Worm (Caenorhabditis elegans) whole organism, mixed stage, embryonic: ENCODE results near the gene M176.16.

Experiments used
- M03D4.4 ChIP-seq: sonication (generic microtip); optimal IDR thresholded peaks from 2 replicates; lab custom pipeline; 2017; ENCODE audit warnings: mild to moderate bottlenecking, missing genetic modification characterization, missing compliant biosample characterization
- bed-3 ChIP-seq: fragments of 200-800 bp; sonication (Bioruptor generic); optimal IDR thresholded peaks from 3 replicates; lab custom pipeline; 2018; ENCODE audit warnings: mild to moderate bottlenecking, missing genetic modification characterization, moderate library complexity, missing compliant biosample characterization
- blmp-1 ChIP-seq: fragments of 150-350 bp; optimal IDR thresholded peaks from 2 replicates; lab custom pipeline; 2014; ENCODE audit warnings: missing biosample characterization, missing genetic modification characterization
- ceh-39 ChIP-seq: fragments of 150-350 bp; optimal IDR thresholded peaks from 2 replicates; lab custom pipeline; 2014; ENCODE audit warnings: missing biosample characterization, missing genetic modification characterization
- ceh-83 ChIP-seq: fragments of 200-800 bp; sonication (Bioruptor generic); optimal IDR thresholded peaks from 2 replicates; lab custom pipeline; 2018; ENCODE audit warnings: mild to moderate bottlenecking, missing genetic modification characterization, missing compliant biosample characterization
- ces-1 ChIP-seq: fragments of 150-350 bp; optimal IDR thresholded peaks from 2 replicates; lab custom pipeline; 2014; ENCODE audit warnings: missing biosample characterization, missing genetic modification reagents, missing genetic modification characterization
- cnd-1 ChIP-seq: fragments of 200-800 bp; sonication (Bioruptor generic); optimal IDR thresholded peaks from 2 replicates; lab custom pipeline; 2018; ENCODE audit warnings: mild to moderate bottlenecking, missing genetic modification characterization, missing compliant biosample characterization
- drap-1 ChIP-seq: fragments of 200-800 bp; sonication (Bioruptor generic); optimal IDR thresholded peaks from 3 replicates; lab custom pipeline; 2018; ENCODE audit warnings: mild to moderate bottlenecking, missing genetic modification characterization, missing compliant biosample characterization
- elt-3 ChIP-seq: fragments of 150-350 bp; optimal IDR thresholded peaks from 2 replicates; lab custom pipeline; 2014; ENCODE audit warnings: missing biosample characterization, missing genetic modification characterization
- flh-1 ChIP-seq: fragments of 200-800 bp; sonication (Bioruptor generic); optimal IDR thresholded peaks from 2 replicates; lab custom pipeline; 2018; ENCODE audit warnings: mild to moderate bottlenecking, missing genetic modification characterization, moderate library complexity, missing compliant biosample characterization
- ham-2 ChIP-seq: fragments of 200-800 bp; sonication (Bioruptor generic); optimal IDR thresholded peaks from 2 replicates; lab custom pipeline; 2018; ENCODE audit warnings: mild to moderate bottlenecking, missing genetic modification characterization, missing compliant biosample characterization
- hlh-1 ChIP-seq: fragments of 150-350 bp; optimal IDR thresholded peaks from 2 replicates; lab custom pipeline; 2014; ENCODE audit warnings: missing biosample characterization, missing genetic modification reagents, missing genetic modification characterization
- lin-13 ChIP-seq: fragments of 150-350 bp; optimal IDR thresholded peaks from 2 replicates; lab custom pipeline; 2014; ENCODE audit warnings: missing biosample characterization, missing genetic modification characterization
- lin-32 ChIP-seq: fragments of 200-800 bp; sonication (Bioruptor generic); optimal IDR thresholded peaks from 2 replicates; lab custom pipeline; 2018; ENCODE audit warnings: mild to moderate bottlenecking, missing genetic modification characterization, missing compliant biosample characterization
- lsy-2 ChIP-seq: fragments of 150-350 bp; optimal IDR thresholded peaks from 2 replicates; lab custom pipeline; 2014; ENCODE audit warnings: missing biosample characterization, missing genetic modification characterization
- mab-5 ChIP-seq: fragments of 150-350 bp; optimal IDR thresholded peaks from 2 replicates; lab custom pipeline; 2014; ENCODE audit warnings: missing biosample characterization, missing genetic modification characterization
- mep-1 ChIP-seq: fragments of 150-350 bp; optimal IDR thresholded peaks from 2 replicates; lab custom pipeline; 2017; ENCODE audit warnings: missing biosample characterization, missing genetic modification reagents, missing genetic modification characterization, inconsistent platforms
- mls-2 ChIP-seq: sonication (generic microtip); optimal IDR thresholded peaks from 2 replicates; lab custom pipeline; 2016; ENCODE audit warnings: mild to moderate bottlenecking, missing genetic modification characterization, moderate library complexity, missing compliant biosample characterization
- nhr-12 ChIP-seq: fragments of 150-350 bp; optimal IDR thresholded peaks from 2 replicates; lab custom pipeline; 2014; ENCODE audit warnings: missing biosample characterization, missing genetic modification characterization
- nhr-2 ChIP-seq: fragments of 150-350 bp; optimal IDR thresholded peaks from 2 replicates; lab custom pipeline; 2014; ENCODE audit warnings: missing biosample characterization, missing genetic modification characterization
- nhr-237 ChIP-seq: fragments of 150-350 bp; optimal IDR thresholded peaks from 2 replicates; lab custom pipeline; 2014; ENCODE audit warnings: missing biosample characterization, missing genetic modification characterization
- nhr-28 ChIP-seq: fragments of 150-350 bp; optimal IDR thresholded peaks from 2 replicates; lab custom pipeline; 2014; ENCODE audit warnings: missing biosample characterization, missing genetic modification characterization
- nhr-76 ChIP-seq: sonication (generic microtip); optimal IDR thresholded peaks from 2 replicates; lab custom pipeline; 2017; ENCODE audit warnings: missing biosample characterization, missing genetic modification characterization
- pha-4 ChIP-seq: fragments of 150-350 bp; optimal IDR thresholded peaks from 2 replicates; lab custom pipeline; 2018; ENCODE audit warnings: missing biosample characterization, missing genetic modification reagents, missing genetic modification characterization
- sem-2 ChIP-seq: fragments of 200-800 bp; sonication (Bioruptor generic); optimal IDR thresholded peaks from 2 replicates; lab custom pipeline; 2018; ENCODE audit warnings: mild to moderate bottlenecking, missing genetic modification characterization, missing compliant biosample characterization
- snpc-4 ChIP-seq: fragments of 150-350 bp; optimal IDR thresholded peaks from 2 replicates; lab custom pipeline; 2014; ENCODE audit warnings: missing biosample characterization, missing genetic modification characterization
- sptf-1 ChIP-seq: sonication (generic microtip); optimal IDR thresholded peaks from 2 replicates; lab custom pipeline; 2017; ENCODE audit warnings: mild to moderate bottlenecking, missing genetic modification characterization, moderate library complexity, missing compliant biosample characterization
- tbx-8 ChIP-seq: fragments of 200-800 bp; sonication (Bioruptor generic); optimal IDR thresholded peaks from 2 replicates; lab custom pipeline; 2018; ENCODE audit warnings: mild to moderate bottlenecking, missing genetic modification characterization, moderate library complexity, missing compliant biosample characterization
- unc-39 ChIP-seq: fragments of 150-350 bp; optimal IDR thresholded peaks from 2 replicates; lab custom pipeline; 2014; ENCODE audit warnings: missing biosample characterization, missing genetic modification characterization
- unc-62 ChIP-seq: fragments of 150-350 bp; optimal IDR thresholded peaks from 2 replicates; lab custom pipeline; 2014; ENCODE audit warnings: missing biosample characterization, missing genetic modification reagents, missing genetic modification characterization
- ztf-11 ChIP-seq: fragments of 150-350 bp; optimal IDR thresholded peaks from 2 replicates; lab custom pipeline; 2014; ENCODE audit warnings: missing biosample characterization, missing genetic modification characterization

The M176.16 gene

ce11 chrII:9438853-9439252, 20.5 kb downstream of the M176.16 start:
- no peak for TF ChIP-seq sptf-1 (tag; lab: Kevin White, UChicago)
- no peak for TF ChIP-seq ceh-83

ce11 chrII:9440060-9440459, 21.7 kb downstream of the M176.16 start, which contains the start of gene chil-17:
Gene chil-17 (minus strand): TSS chrII:9440160.
- TF ChIP-seq nhr-76 (tag; lab: Kevin White, UChicago), result no peak
- no peak for TF ChIP-seq ceh-83
- no peak for TF ChIP-seq blmp-1
- no peak for TF ChIP-seq unc-62 (GFP tag; lab: Kevin White, UChicago)
- no peak for TF ChIP-seq lin-32
- no peak for TF ChIP-seq mep-1 (tag; lab: Kevin White, UChicago)
- TF ChIP-seq nhr-237 (tag; lab: Kevin White, UChicago), result no peak

ce11 chrII:9441838-9442237, 23.5 kb downstream of the M176.16 start, which contains the start of gene chil-16:
Gene chil-16 (minus strand): TSS chrII:9441938.
- TF ChIP-seq bed-3 (GFP tag; lab: Kevin White, UChicago) (no peak), lin-32 (no peak), cnd-1 (tag; lab: Kevin White, UChicago) (no peak), nhr-28 (tag; lab: Kevin White, UChicago) (no peak), nhr-237 (tag; lab: Kevin White, UChicago) (no peak), lsy-2 (tag; lab: Kevin White, UChicago) (no peak), nhr-76 (tag; lab: Kevin White, UChicago) (no peak), mab-5 (tag; lab: Kevin White, UChicago) (no peak), ztf-11 (tag; lab: Kevin White, UChicago) (no peak), ham-2 (no peak), unc-62 (GFP tag; lab: Kevin White, UChicago) (no peak), M03D4.4 (tag; lab: Kevin White, UChicago) (no peak), elt-3 (no peak), ces-1 (GFP tag; lab: Kevin White, UChicago) (no peak), nhr-2 (no peak), mls-2 (tag; lab: Kevin White, UChicago) (no peak), unc-39 (tag; lab: Kevin White, UChicago) (no peak), sptf-1 (tag; lab: Kevin White, UChicago) (no peak), drap-1 (GFP tag; lab: Kevin White, UChicago) (no peak), tbx-8 (GFP tag; lab: Kevin White, UChicago) (no peak)

ce11 chrII:9443522-9443921, 25.2 kb downstream of the M176.16 start, which contains the start of gene chil-15:
Gene chil-15 (minus strand): TSS chrII:9443622.
- TF ChIP-seq hlh-1 (tag; lab: Kevin White, UChicago), result no peak
- no peak for TF ChIP-seq lin-32
- TF ChIP-seq snpc-4 (tag; lab: Kevin White, UChicago), result no peak
- TF ChIP-seq M03D4.4 (tag; lab: Kevin White, UChicago), result no peak
- no peak for TF ChIP-seq lin-13 (tag; lab: Kevin White, UChicago)
- TF ChIP-seq tbx-8 (GFP tag; lab: Kevin White, UChicago), result no peak
- TF ChIP-seq mls-2 (tag; lab: Kevin White, UChicago), result no peak
- no peak for TF ChIP-seq sem-2 (GFP tag; lab: Kevin White, UChicago)
- TF ChIP-seq ceh-39 (tag; lab: Kevin White, UChicago), result no peak
- no peak for TF ChIP-seq ces-1 (GFP tag; lab: Kevin White, UChicago)

- TF ChIP-seq ces-1 (GFP tag; lab: Kevin White, UChicago), result no peak
- no peak for TF ChIP-seq M03D4.4 (tag; lab: Kevin White, UChicago)
- TF ChIP-seq cnd-1 (tag; lab: Kevin White, UChicago), result no peak
- TF ChIP-seq ceh-83, result no peak
- TF ChIP-seq mab-5 (tag; lab: Kevin White, UChicago), result no peak
- no peak for TF ChIP-seq lsy-2 (tag; lab: Kevin White, UChicago)
- no peak for TF ChIP-seq lin-13 (tag; lab: Kevin White, UChicago)
- no peak for TF ChIP-seq pha-4 (tag; lab: Kevin White, UChicago)
- TF ChIP-seq snpc-4 (tag; lab: Kevin White, UChicago), result no peak
- no peak for TF ChIP-seq flh-1 (GFP tag; lab: Kevin White, UChicago)
- TF ChIP-seq unc-39 (tag; lab: Kevin White, UChicago), result no peak
- no peak for TF ChIP-seq ham-2
- TF ChIP-seq nhr-237 (tag; lab: Kevin White, UChicago), result no peak
- no peak for TF ChIP-seq nhr-12
- no peak for TF ChIP-seq tbx-8 (GFP tag; lab: Kevin White, UChicago)
- no peak for TF ChIP-seq sem-2 (GFP tag; lab: Kevin White, UChicago)
- no peak for TF ChIP-seq elt-3
These were observed 27.1 kb downstream of the M176.16 start, which contains the start of gene R09D1.13 for ce11 chrII:9445368-9445767. Gene R09D1.13 (minus strand): TSS chrII:9445468.
